Fruit fly (Drosophila melanogaster): ENCODE data around the gene CG11854.

DNA sequence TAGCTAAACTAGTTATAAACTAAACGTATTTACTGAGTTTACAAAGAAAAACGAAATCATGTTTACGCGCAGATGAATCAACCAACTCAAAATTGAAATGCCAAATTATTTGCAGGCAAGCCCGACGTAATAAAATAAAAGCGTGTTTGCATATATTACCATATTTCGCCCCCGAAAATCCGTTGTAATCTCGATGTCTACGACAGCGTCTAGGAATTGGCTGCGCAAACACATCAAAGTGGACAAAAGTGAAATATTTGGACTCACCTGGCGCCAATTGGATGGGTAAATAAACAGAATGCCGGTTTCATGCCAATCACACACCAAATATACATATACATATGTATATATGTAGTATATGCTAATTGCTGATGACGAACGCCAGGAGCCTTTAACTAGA is 5.7 kb upstream of the CG11854 start:
- TF ChIP-seq CrebB (tag; optimal IDR thresholded peaks at IDR 0.05), result no peak
- TF ChIP-seq CG4820 (GFP tag; optimal IDR thresholded peaks at IDR 0.05), result no peak
- no peak for TF ChIP-seq CG17612 (GFP tag; IDR thresholded peaks at IDR 0.05)
- TF ChIP-seq Dbx (GFP tag; IDR thresholded peaks at IDR 0.05), result no peak
- TF ChIP-seq CG1529 (GFP tag; optimal IDR thresholded peaks at IDR 0.05), result no peak
